Fruit fly (Drosophila melanogaster): Measurements from ENCODE around the gene Cpr65Av.

DNA sequence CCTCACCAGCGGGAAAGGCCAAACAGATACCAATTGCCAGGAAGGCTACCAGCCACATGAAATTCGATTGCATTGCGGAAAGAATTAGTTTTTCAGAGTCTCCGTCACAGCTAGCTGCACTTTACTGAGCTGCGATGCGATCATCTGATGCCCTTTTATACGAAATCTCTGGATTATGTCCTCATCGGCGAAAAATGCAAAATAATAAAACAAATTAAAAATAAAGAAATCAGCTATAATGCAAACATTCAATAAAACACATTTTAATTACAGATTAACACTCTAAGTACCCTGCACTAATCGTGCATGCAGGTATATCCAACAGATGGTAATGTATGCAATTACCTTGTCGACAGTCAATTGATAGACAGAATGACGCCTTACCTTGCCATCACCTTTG lies 7.8 kb downstream of the Cpr65Av start, which contains the start of gene Cpr65Au:
- TF ChIP-seq psq (optimal IDR thresholded peaks at IDR 0.05) (no peak), pan (optimal IDR thresholded peaks at IDR 0.05) (no peak), usp (GFP tag; optimal IDR thresholded peaks at IDR 0.05) (no peak), CG8478 (optimal IDR thresholded peaks at IDR 0.05) (no peak)
